Fruit fly (Drosophila melanogaster) whole organism, embryonic: ENCODE results near the gene CG46439.

Experiments used
- Asciz ChIP-seq: fragments of 200-800 bp; sonication (Bioruptor generic); optimal IDR thresholded peaks from 2 replicates; lab custom pipeline; 2017; ENCODE audit warnings: missing biosample characterization, mild to moderate bottlenecking, missing genetic modification characterization, missing genetic modification reagents
- Blimp-1 ChIP-seq: fragments of 200-800 bp; sonication (Bioruptor generic); optimal IDR thresholded peaks from 3 replicates; lab custom pipeline; 2018; ENCODE audit warnings: missing biosample characterization, missing genetic modification characterization, mild to moderate bottlenecking, moderate library complexity, missing genetic modification reagents
- Bteb2 ChIP-seq: fragments of 200-800 bp; sonication (Bioruptor generic); optimal IDR thresholded peaks from 2 replicates; lab custom pipeline; 2016; ENCODE audit warnings: missing biosample characterization, missing genetic modification characterization
- CG10431 ChIP-seq: fragments of 200-800 bp; sonication (Bioruptor generic); optimal IDR thresholded peaks from 3 replicates; lab custom pipeline; 2018; ENCODE audit warnings: missing biosample characterization, mild to moderate bottlenecking, missing genetic modification characterization
- CG10543 ChIP-seq: fragments of 200-800 bp; sonication (Bioruptor generic); optimal IDR thresholded peaks from 3 replicates; lab custom pipeline; 2017; ENCODE audit warnings: missing biosample characterization, mild to moderate bottlenecking, missing genetic modification characterization, moderate library complexity
- CG11247 ChIP-seq: fragments of 200-800 bp; sonication (Bioruptor generic); IDR thresholded peaks from 2 replicates; pipeline ENCODE4 v1.3.6; 2022; ENCODE audit warnings: missing biosample characterization, missing genetic modification characterization
- CG12155 ChIP-seq: fragments of 200-800 bp; sonication (Bioruptor generic); optimal IDR thresholded peaks from 3 replicates; lab custom pipeline; 2016; ENCODE audit warnings: missing biosample characterization, missing genetic modification characterization
- CG12769 ChIP-seq: fragments of 200-800 bp; sonication (Bioruptor generic); optimal IDR thresholded peaks from 2 replicates; lab custom pipeline; 2019; ENCODE audit warnings: missing biosample characterization, mild to moderate bottlenecking, missing genetic modification characterization, moderate library complexity
- CG13424 ChIP-seq: fragments of 200-800 bp; sonication (Bioruptor generic); optimal IDR thresholded peaks from 2 replicates; lab custom pipeline; 2019; ENCODE audit warnings: missing biosample characterization, mild to moderate bottlenecking, missing genetic modification characterization, moderate library complexity
- CG15073 ChIP-seq: fragments of 200-800 bp; sonication (Bioruptor generic); optimal IDR thresholded peaks from 2 replicates; lab custom pipeline; 2016; ENCODE audit warnings: missing biosample characterization, missing genetic modification characterization
- CG15696 ChIP-seq: fragments of 200-800 bp; sonication (Bioruptor generic); optimal IDR thresholded peaks from 2 replicates; lab custom pipeline; 2019; ENCODE audit warnings: missing biosample characterization, mild to moderate bottlenecking, missing genetic modification characterization, moderate library complexity
- CG17829 ChIP-seq: fragments of 200-800 bp; optimal IDR thresholded peaks from 2 replicates; lab custom pipeline; 2019; ENCODE audit warnings: missing biosample characterization, mild to moderate bottlenecking, missing genetic modification characterization, moderate library complexity
- CG17912 ChIP-seq: fragments of 200-800 bp; sonication (Bioruptor generic); optimal IDR thresholded peaks from 2 replicates; lab custom pipeline; 2018; ENCODE audit warnings: missing biosample characterization, mild to moderate bottlenecking, missing genetic modification characterization
- CG3065 ChIP-seq: fragments of 200-800 bp; sonication (Bioruptor generic); optimal IDR thresholded peaks from 2 replicates; lab custom pipeline; 2016; ENCODE audit warnings: missing biosample characterization, missing genetic modification characterization
- CG34422 ChIP-seq: fragments of 200-800 bp; sonication (Bioruptor generic); IDR thresholded peaks from 3 replicates; pipeline ENCODE4 v1.3.6; 2022; ENCODE audit warnings: missing biosample characterization, missing genetic modification characterization
- CG6654 ChIP-seq: fragments of 200-800 bp; sonication (Bioruptor generic); optimal IDR thresholded peaks from 2 replicates; lab custom pipeline; 2017; ENCODE audit warnings: missing biosample characterization, mild to moderate bottlenecking, missing genetic modification characterization
- CG7271 ChIP-seq: fragments of 200-800 bp; sonication (Bioruptor generic); optimal IDR thresholded peaks from 2 replicates; lab custom pipeline; 2018; ENCODE audit warnings: missing biosample characterization, mild to moderate bottlenecking, missing genetic modification characterization, moderate library complexity
- CG7357 ChIP-seq: fragments of 200-800 bp; sonication (Bioruptor generic); IDR thresholded peaks from 3 replicates; pipeline ENCODE4 v1.3.6; 2022; ENCODE audit warnings: missing biosample characterization, missing genetic modification characterization
- CG7928 ChIP-seq: fragments of 200-800 bp; sonication (Bioruptor generic); optimal IDR thresholded peaks from 2 replicates; lab custom pipeline; 2017; ENCODE audit warnings: missing biosample characterization, mild to moderate bottlenecking, missing genetic modification characterization
- CG9797 ChIP-seq: fragments of 200-800 bp; sonication (Bioruptor generic); optimal IDR thresholded peaks from 3 replicates; lab custom pipeline; 2018; ENCODE audit warnings: missing biosample characterization, mild to moderate bottlenecking, missing genetic modification characterization
- CTCF ChIP-seq: fragments of 200-800 bp; sonication (Bioruptor generic); optimal IDR thresholded peaks from 2 replicates; lab custom pipeline; 2017; ENCODE audit warnings: missing biosample characterization, mild to moderate bottlenecking, missing genetic modification characterization, moderate library complexity
- Camta ChIP-seq: fragments of 200-800 bp; sonication (Bioruptor generic); optimal IDR thresholded peaks from 2 replicates; lab custom pipeline; 2016; ENCODE audit warnings: missing biosample characterization, missing genetic modification characterization
- H15 ChIP-seq: fragments of 200-800 bp; sonication (Bioruptor generic); IDR thresholded peaks from 3 replicates; pipeline ENCODE4 v1.3.6; 2022; ENCODE audit warnings: missing biosample characterization, missing genetic modification characterization
- Hr51 ChIP-seq, 2 experiments: fragments of 200-800 bp; sonication (Bioruptor generic); optimal IDR thresholded peaks; 2 replicates in 1 of 2; 3 replicates in 1 of 2; lab custom pipeline; 2016 to 2018; ENCODE audit warnings: missing biosample characterization in 2 of 2, missing genetic modification characterization in 2 of 2, mild to moderate bottlenecking in 1 of 2, moderate library complexity in 1 of 2
- MBD-R2 ChIP-seq: fragments of 200-800 bp; sonication (Bioruptor generic); IDR thresholded peaks from 2 replicates; pipeline ENCODE4 v1.3.6; 2022; ENCODE audit warnings: missing biosample characterization, missing genetic modification characterization
- Meics ChIP-seq: fragments of 200-800 bp; sonication (Bioruptor generic); optimal IDR thresholded peaks from 2 replicates; lab custom pipeline; 2017; ENCODE audit warnings: missing biosample characterization, mild to moderate bottlenecking, missing genetic modification characterization
- Mes4 ChIP-seq: fragments of 200-800 bp; sonication (Bioruptor generic); optimal IDR thresholded peaks from 2 replicates; lab custom pipeline; 2016; ENCODE audit warnings: missing biosample characterization, missing genetic modification characterization
- Sox100B ChIP-seq: fragments of 200-800 bp; sonication (Bioruptor generic); optimal IDR thresholded peaks from 3 replicates; lab custom pipeline; 2018; ENCODE audit warnings: missing biosample characterization, mild to moderate bottlenecking, missing genetic modification characterization
- Xbp1 ChIP-seq: fragments of 200-800 bp; sonication (Bioruptor generic); optimal IDR thresholded peaks from 3 replicates; lab custom pipeline; 2016; ENCODE audit warnings: missing biosample characterization, mild to moderate bottlenecking, missing genetic modification characterization
- ab ChIP-seq: fragments of 200-800 bp; sonication (Bioruptor generic); optimal IDR thresholded peaks from 2 replicates; lab custom pipeline; 2016; ENCODE audit warnings: missing biosample characterization, missing genetic modification characterization
- amos ChIP-seq: fragments of 200-800 bp; sonication (Bioruptor generic); IDR thresholded peaks from 2 replicates; pipeline ENCODE4 v1.3.6; 2022; ENCODE audit warnings: missing biosample characterization, missing genetic modification characterization; ENCODE audit not compliant: partially characterized antibody
- bsh ChIP-seq, 2 experiments: fragments of 200-800 bp; sonication (Bioruptor generic); optimal IDR thresholded peaks; 2 replicates each; lab custom pipeline; 2017 to 2018; ENCODE audit warnings: mild to moderate bottlenecking in 2 of 2, missing biosample characterization in 2 of 2, missing genetic modification characterization in 2 of 2, moderate library complexity in 1 of 2
- cato ChIP-seq: fragments of 200-800 bp; sonication (Bioruptor generic); optimal IDR thresholded peaks from 2 replicates; lab custom pipeline; 2016; ENCODE audit warnings: missing biosample characterization, missing genetic modification characterization, borderline replicate concordance
- dysf ChIP-seq: fragments of 200-800 bp; sonication (Bioruptor generic); IDR thresholded peaks from 3 replicates; pipeline ENCODE4 v1.3.6; 2022; ENCODE audit warnings: missing biosample characterization, missing genetic modification characterization
- fd102C ChIP-seq: fragments of 200-800 bp; sonication (Bioruptor generic); optimal IDR thresholded peaks from 2 replicates; lab custom pipeline; 2018; ENCODE audit warnings: missing biosample characterization, mild to moderate bottlenecking, missing genetic modification characterization, moderate library complexity
- fu2 ChIP-seq: fragments of 200-800 bp; sonication (Bioruptor generic); optimal IDR thresholded peaks from 2 replicates; lab custom pipeline; 2016; ENCODE audit warnings: missing biosample characterization, missing genetic modification characterization
- gro ChIP-seq: fragments of 200-800 bp; sonication (Bioruptor generic); optimal IDR thresholded peaks from 2 replicates; lab custom pipeline; 2016; ENCODE audit warnings: missing biosample characterization, missing genetic modification characterization
- gsb-n ChIP-seq: fragments of 200-800 bp; sonication (Bioruptor generic); optimal IDR thresholded peaks from 3 replicates; lab custom pipeline; 2018; ENCODE audit warnings: missing biosample characterization, mild to moderate bottlenecking, missing genetic modification characterization
- kah ChIP-seq: fragments of 200-800 bp; sonication (Bioruptor generic); optimal IDR thresholded peaks from 2 replicates; lab custom pipeline; 2018; ENCODE audit warnings: missing biosample characterization, mild to moderate bottlenecking, missing genetic modification characterization
- kni ChIP-seq: fragments of 200-800 bp; sonication (Bioruptor generic); optimal IDR thresholded peaks from 3 replicates; lab custom pipeline; 2017; ENCODE audit warnings: mild to moderate bottlenecking, missing biosample characterization, missing genetic modification reagents, missing genetic modification characterization
- pb ChIP-seq: fragments of 200-800 bp; sonication (Bioruptor generic); optimal IDR thresholded peaks from 3 replicates; lab custom pipeline; 2016; ENCODE audit warnings: missing biosample characterization, missing genetic modification characterization
- peb ChIP-seq: fragments of 200-800 bp; sonication (Bioruptor generic); IDR thresholded peaks from 2 replicates; pipeline ENCODE4 v1.3.6; 2022; ENCODE audit warnings: missing biosample characterization, missing genetic modification characterization
- pho ChIP-seq: fragments of 200-800 bp; sonication (Bioruptor generic); optimal IDR thresholded peaks from 2 replicates; lab custom pipeline; 2016; ENCODE audit warnings: missing biosample characterization, missing genetic modification characterization
- prd ChIP-seq, 3 experiments: fragments of >200 bp in 2 of 3; fragments of 200-800 bp in 1 of 3; sonication (Bioruptor generic) in 1 of 3; optimal IDR thresholded peaks in 2 of 3; IDR thresholded peaks in 1 of 3; 2 replicates in 2 of 3; 3 replicates in 1 of 3; pipeline versions ENCODE4 v1.3.6 to Lab custom; 2017 to 2022; ENCODE audit warnings: missing biosample characterization in 1 of 3, missing genetic modification characterization in 1 of 3
- pros ChIP-seq: fragments of 200-800 bp; sonication (Bioruptor generic); optimal IDR thresholded peaks from 3 replicates; lab custom pipeline; 2019; ENCODE audit warnings: missing biosample characterization, mild to moderate bottlenecking, missing genetic modification characterization, moderate library complexity
- ranshi ChIP-seq: fragments of 200-800 bp; sonication (Bioruptor generic); IDR thresholded peaks from 2 replicates; pipeline ENCODE4 v1.3.6; 2022; ENCODE audit warnings: missing biosample characterization, missing genetic modification characterization
- vvl ChIP-seq: fragments of 200-800 bp; sonication (Bioruptor generic); IDR thresholded peaks from 2 replicates; pipeline ENCODE4 v1.3.6; 2022; ENCODE audit warnings: missing biosample characterization, missing genetic modification characterization
- z ChIP-seq: fragments of 200-800 bp; sonication (Bioruptor generic); IDR thresholded peaks from 3 replicates; pipeline ENCODE4 v1.3.6; 2022; ENCODE audit warnings: missing biosample characterization, missing genetic modification characterization
- zen ChIP-seq: fragments of 200-800 bp; sonication (Bioruptor generic); optimal IDR thresholded peaks from 3 replicates; lab custom pipeline; 2018; ENCODE audit warnings: missing biosample characterization, mild to moderate bottlenecking, missing genetic modification characterization, moderate library complexity

Gene CG46439

dm6 chr3L:11097982-11098663, 2.1 kb upstream of the CG46439 start, which contains the start of the genes Irbp18 and APP-BP1 (continued):
- peak; percentile 45 for TF ChIP-seq CG15073 (GFP tag; lab: Kevin White, UChicago)
- peak; percentile 87 for TF ChIP-seq ranshi (GFP tag; lab: Robert Waterston, UW)
- TF ChIP-seq CG13424 = peak; percentile 90
- TF ChIP-seq vvl (GFP tag; lab: Robert Waterston, UW) = peak; percentile 89
- peak; percentile 89 for TF ChIP-seq Asciz
- peak; percentile 84 to 92 for TF ChIP-seq bsh (GFP tag; optimal IDR thresholded peaks at IDR 0.05; lab: Kevin White, UChicago)
- TF ChIP-seq CG17829 (tag; lab: Kevin White, UChicago) = peak; percentile 91
- TF ChIP-seq CG6654 (GFP tag; lab: Kevin White, UChicago) = peak; percentile 76
- TF ChIP-seq MBD-R2 (GFP tag; lab: Robert Waterston, UW) = peak; percentile 72
- peak; percentile 92 for TF ChIP-seq fu2 (GFP tag; lab: Kevin White, UChicago)
- TF ChIP-seq H15 = peak; percentile 85
- TF ChIP-seq Hr51 (GFP tag; optimal IDR thresholded peaks at IDR 0.05; lab: Kevin White, UChicago) = peak; percentile 95 to 96
- TF ChIP-seq ab = peak; percentile 76
- TF ChIP-seq CG12769 (tag; lab: Kevin White, UChicago) = peak; percentile 92
- TF ChIP-seq CG15696 (tag; lab: Kevin White, UChicago) = peak; percentile 73
- peak; percentile 47 for TF ChIP-seq CG17912 (GFP tag; lab: Kevin White, UChicago)
- TF ChIP-seq CG10543 (GFP tag; lab: Kevin White, UChicago) = peak; percentile 93
- TF ChIP-seq Blimp-1 (GFP tag; lab: Kevin White, UChicago) = peak; percentile 90
- peak; percentile 92 for TF ChIP-seq CG12155 (GFP tag; lab: Kevin White, UChicago)
- TF ChIP-seq CTCF (GFP tag; lab: Kevin White, UChicago) = peak; percentile 50
- TF ChIP-seq prd (optimal IDR thresholded peaks at IDR 0.05; lab: Kevin White, UChicago) = no peak
- TF ChIP-seq prd (GFP tag; IDR thresholded peaks at IDR 0.05; lab: Robert Waterston, UW) = peak; percentile 89
- TF ChIP-seq pho (GFP tag; lab: Kevin White, UChicago) = peak; percentile 96
- peak; percentile 90 for TF ChIP-seq Mes4 (GFP tag; lab: Kevin White, UChicago)
- TF ChIP-seq fd102C (GFP tag; lab: Kevin White, UChicago) = peak; percentile 76
- TF ChIP-seq zen (tag; lab: Kevin White, UChicago) = peak; percentile 85
- TF ChIP-seq pb (GFP tag; lab: Kevin White, UChicago) = peak; percentile 81
- TF ChIP-seq CG3065 (GFP tag; lab: Kevin White, UChicago) = peak; percentile 84
- TF ChIP-seq Camta (GFP tag; lab: Kevin White, UChicago) = peak; percentile 94
- TF ChIP-seq CG9797 (GFP tag; lab: Kevin White, UChicago) = peak; percentile 25
- TF ChIP-seq kah (GFP tag; lab: Kevin White, UChicago) = peak; percentile 68
- TF ChIP-seq CG7928 (GFP tag; lab: Kevin White, UChicago) = peak; percentile 69
- TF ChIP-seq pros (GFP tag; lab: Kevin White, UChicago) = no peak
- TF ChIP-seq Xbp1 (GFP tag; lab: Kevin White, UChicago) = peak; percentile 96
- TF ChIP-seq CG11247 = peak; percentile 88
- TF ChIP-seq amos (GFP tag; lab: Robert Waterston, UW) = no peak; the same call in 1 of the 2 replicates
- peak; percentile 94 for TF ChIP-seq Sox100B (GFP tag; lab: Kevin White, UChicago)
- TF ChIP-seq gro (GFP tag; lab: Kevin White, UChicago) = peak; percentile 96
- peak; percentile 91 for TF ChIP-seq cato (GFP tag; lab: Kevin White, UChicago)
- TF ChIP-seq z (GFP tag; lab: Robert Waterston, UW) = 0 out of 3 replicates have a peak, but pooled peaks have one; percentile 27
- peak; percentile 88 for TF ChIP-seq dysf (GFP tag; lab: Robert Waterston, UW)
- peak; percentile 87 for TF ChIP-seq CG34422 (GFP tag; lab: Robert Waterston, UW)
- TF ChIP-seq CG10431 (GFP tag; lab: Kevin White, UChicago) = peak; percentile 78
- peak; percentile 66; the same call in 2 of the 3 replicates for TF ChIP-seq CG7357 (GFP tag; lab: Robert Waterston, UW)
- peak; percentile 78 for TF ChIP-seq kni (GFP tag; lab: Kevin White, UChicago)
- TF ChIP-seq gsb-n (tag; lab: Kevin White, UChicago) = peak; percentile 89
- TF ChIP-seq peb (GFP tag; lab: Robert Waterston, UW) = peak; percentile 83
- TF ChIP-seq CG7271 (tag; lab: Kevin White, UChicago) = peak; percentile 55
- peak; percentile 94 for TF ChIP-seq Bteb2 (GFP tag; lab: Kevin White, UChicago)
- peak; percentile 94 for TF ChIP-seq Meics (GFP tag; lab: Kevin White, UChicago)
